Worm (Caenorhabditis elegans): ENCODE results near the gene F21C10.4.

The F21C10.4 gene

ce11 chrV:9088758-9089157, 37.7 kb upstream of the F21C10.4 start:
- TF ChIP-seq unc-120 (tag; optimal IDR thresholded peaks at IDR 0.05; ENCODE audit: poor library complexity, severe bottlenecking) (no peak), mls-2 (tag; optimal IDR thresholded peaks at IDR 0.05) (peak; percentile 63)

- TF ChIP-seq unc-120 (tag; optimal IDR thresholded peaks at IDR 0.05; ENCODE audit: poor library complexity, severe bottlenecking) (no peak), zip-8 (tag; optimal IDR thresholded peaks at IDR 0.05) (no peak), lin-32 (GFP tag; optimal IDR thresholded peaks at IDR 0.05) (no peak), unc-39 (tag; optimal IDR thresholded peaks at IDR 0.05) (no peak), nhr-76 (tag; optimal IDR thresholded peaks at IDR 0.05) (no peak), mab-5 (tag; optimal IDR thresholded peaks at IDR 0.05) (no peak), cnd-1 (tag; optimal IDR thresholded peaks at IDR 0.05) (no peak), ceh-83 (GFP tag; optimal IDR thresholded peaks at IDR 0.05) (no peak), ceh-39 (tag; optimal IDR thresholded peaks at IDR 0.05) (no peak), ces-1 (GFP tag; optimal IDR thresholded peaks at IDR 0.05) (no peak), nhr-2 (tag; optimal IDR thresholded peaks at IDR 0.05) (no peak), mls-2 (tag; optimal IDR thresholded peaks at IDR 0.05) (no peak), lin-13 (tag; optimal IDR thresholded peaks at IDR 0.05) (no peak), nhr-12 (tag; optimal IDR thresholded peaks at IDR 0.05) (no peak), nhr-237 (tag; optimal IDR thresholded peaks at IDR 0.05) (no peak), drap-1 (GFP tag; optimal IDR thresholded peaks at IDR 0.05) (no peak), ham-2 (GFP tag; optimal IDR thresholded peaks at IDR 0.05) (no peak), bed-3 (GFP tag; optimal IDR thresholded peaks at IDR 0.05) (no peak), snpc-4 (tag; optimal IDR thresholded peaks at IDR 0.05) (no peak), M03D4.4 (tag; optimal IDR thresholded peaks at IDR 0.05) (no peak)
These were observed 34.2 kb upstream of the F21C10.4 start, which contains the start of gene T27E4.1 for ce11 chrV:9092209-9092608. Gene T27E4.1 (plus strand): TSS chrV:9092345.

DNA sequence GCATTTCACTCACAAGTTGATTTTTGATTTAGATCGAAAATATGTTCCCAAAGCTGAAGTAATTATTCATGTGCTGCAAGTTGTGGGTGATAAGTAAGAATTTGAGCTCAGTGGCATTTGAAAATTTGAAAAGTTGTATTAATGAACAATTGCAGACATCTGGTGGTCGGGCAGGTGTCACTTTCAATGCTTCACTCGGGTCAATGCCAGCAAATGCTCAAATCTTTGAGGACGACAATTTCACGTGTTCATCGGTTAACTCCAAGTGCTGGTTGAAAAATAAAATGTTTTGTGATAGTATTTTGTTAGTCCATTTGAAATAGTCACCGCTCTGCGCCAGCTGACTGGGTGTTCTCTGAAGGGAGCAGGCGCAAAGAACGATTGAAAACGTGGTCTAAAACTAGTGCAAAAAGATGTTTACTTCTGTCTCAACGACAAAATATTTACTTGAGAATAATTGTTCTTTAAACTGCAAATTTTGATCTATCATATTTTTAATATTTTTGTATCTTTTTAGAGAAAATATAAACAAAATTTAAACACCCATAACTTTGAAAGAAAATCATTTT, 32.3 kb upstream of the F21C10.4 start:
- TF ChIP-seq blmp-1 (tag; optimal IDR thresholded peaks at IDR 0.05) (no peak), hlh-1 (tag; optimal IDR thresholded peaks at IDR 0.05) (peak; percentile 69)

DNA sequence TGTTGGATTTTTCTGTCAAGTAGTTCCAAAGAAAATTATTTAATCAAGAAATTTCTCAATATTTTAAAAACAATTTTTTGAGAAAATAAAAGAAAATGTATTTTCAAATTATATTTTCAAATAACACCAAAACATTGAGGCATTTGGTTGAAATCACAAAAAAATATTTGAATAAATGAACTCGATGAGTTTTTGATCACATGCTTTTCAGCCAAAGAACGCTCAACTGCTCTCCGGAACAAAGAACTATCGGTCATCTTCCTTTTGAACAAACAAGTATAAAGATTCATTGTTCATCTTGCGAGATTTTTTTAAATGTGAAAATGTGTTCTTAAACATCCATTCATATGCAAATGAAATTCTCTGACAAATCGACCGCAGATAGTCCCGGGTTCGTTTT, 31.4 kb upstream of the F21C10.4 start:
- TF ChIP-seq ceh-83 (GFP tag; optimal IDR thresholded peaks at IDR 0.05) (no peak), ztf-11 (tag; optimal IDR thresholded peaks at IDR 0.05) (no peak), mep-1 (tag; optimal IDR thresholded peaks at IDR 0.05) (no peak), mab-5 (tag; optimal IDR thresholded peaks at IDR 0.05) (no peak), lin-32 (GFP tag; optimal IDR thresholded peaks at IDR 0.05) (no peak), lin-13 (tag; optimal IDR thresholded peaks at IDR 0.05) (no peak), blmp-1 (tag; optimal IDR thresholded peaks at IDR 0.05) (no peak), ceh-43 (GFP tag; optimal IDR thresholded peaks at IDR 0.05) (no peak), snpc-4 (tag; optimal IDR thresholded peaks at IDR 0.05) (no peak), nhr-76 (tag; optimal IDR thresholded peaks at IDR 0.05) (no peak), ham-2 (GFP tag; optimal IDR thresholded peaks at IDR 0.05) (no peak), ceh-39 (tag; optimal IDR thresholded peaks at IDR 0.05) (no peak)

DNA sequence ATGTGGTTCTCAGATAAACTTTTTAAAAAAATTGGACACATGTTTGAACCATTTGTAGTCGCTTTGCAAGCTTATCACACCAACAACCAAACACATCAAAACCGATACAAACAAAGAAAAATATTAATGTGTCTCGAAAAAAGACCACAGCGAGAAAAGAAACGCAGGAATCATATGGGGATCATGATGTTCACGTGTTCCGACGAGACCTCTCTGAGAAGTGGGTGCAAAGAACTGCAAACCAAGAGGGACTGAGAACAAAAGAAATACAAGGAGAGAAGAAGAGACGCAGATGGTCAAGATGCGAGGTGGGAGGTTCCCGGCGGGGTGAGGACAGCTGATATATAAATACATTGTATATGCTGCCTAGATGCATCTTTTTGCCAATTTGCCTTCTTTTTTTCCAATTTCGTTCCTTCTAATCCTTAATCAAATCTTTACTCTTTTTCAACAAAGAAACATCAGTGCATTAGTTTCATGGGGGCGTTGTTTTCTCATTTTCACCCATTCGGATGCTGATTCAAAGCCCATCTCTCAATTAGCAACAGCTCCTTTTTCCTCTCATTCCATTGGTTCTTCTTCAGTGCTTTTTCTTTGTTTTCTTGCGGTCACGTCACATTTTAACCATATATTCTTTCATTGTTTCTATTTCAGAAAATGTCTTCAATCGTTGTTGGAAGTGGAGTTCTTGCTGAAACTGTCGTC, 30.7 kb upstream of the F21C10.4 start, which contains the start of gene F21C10.10:
Gene F21C10.10, plus strand, starts transcription at position 655 of the 705 bp plus-strand sequence.
- TF ChIP-seq ces-1 (GFP tag; optimal IDR thresholded peaks at IDR 0.05) (peak; percentile 64), unc-120 (tag; optimal IDR thresholded peaks at IDR 0.05; ENCODE audit: poor library complexity, severe bottlenecking) (peak; percentile 74), lin-32 (GFP tag; optimal IDR thresholded peaks at IDR 0.05) (no peak), tbx-8 (GFP tag; optimal IDR thresholded peaks at IDR 0.05) (no peak), ham-2 (GFP tag; optimal IDR thresholded peaks at IDR 0.05) (no peak), lsy-2 (tag; optimal IDR thresholded peaks at IDR 0.05) (peak; percentile 28), unc-39 (tag; optimal IDR thresholded peaks at IDR 0.05) (no peak), zip-8 (tag; optimal IDR thresholded peaks at IDR 0.05) (no peak), pha-4 (tag; optimal IDR thresholded peaks at IDR 0.05) (peak; percentile 61), elt-3 (tag; optimal IDR thresholded peaks at IDR 0.05) (no peak), cnd-1 (tag; optimal IDR thresholded peaks at IDR 0.05) (peak; percentile 6), drap-1 (GFP tag; optimal IDR thresholded peaks at IDR 0.05) (peak; percentile 29), elt-1 (tag; optimal IDR thresholded peaks at IDR 0.05; ENCODE audit: borderline replicate concordance, insufficient read depth) (peak; percentile 49), ztf-11 (tag; optimal IDR thresholded peaks at IDR 0.05) (no peak), hlh-1 (tag; optimal IDR thresholded peaks at IDR 0.05) (peak; percentile 88), nhr-28 (tag; optimal IDR thresholded peaks at IDR 0.05) (no peak), nhr-237 (tag; optimal IDR thresholded peaks at IDR 0.05) (peak; percentile 6), nhr-2 (tag; optimal IDR thresholded peaks at IDR 0.05) (peak; percentile 72), blmp-1 (tag; optimal IDR thresholded peaks at IDR 0.05) (no peak), snpc-4 (tag; optimal IDR thresholded peaks at IDR 0.05) (no peak), nhr-12 (tag; optimal IDR thresholded peaks at IDR 0.05) (no peak), sem-2 (GFP tag; optimal IDR thresholded peaks at IDR 0.05) (no peak), mls-2 (tag; optimal IDR thresholded peaks at IDR 0.05) (no peak), unc-62 (GFP tag; optimal IDR thresholded peaks at IDR 0.05) (peak; percentile 87), mab-5 (tag; optimal IDR thresholded peaks at IDR 0.05) (no peak), mep-1 (tag; optimal IDR thresholded peaks at IDR 0.05) (peak; percentile 62), lin-13 (tag; optimal IDR thresholded peaks at IDR 0.05) (no peak), bed-3 (GFP tag; optimal IDR thresholded peaks at IDR 0.05) (no peak), ceh-43 (GFP tag; optimal IDR thresholded peaks at IDR 0.05) (no peak), ceh-83 (GFP tag; optimal IDR thresholded peaks at IDR 0.05) (no peak), M03D4.4 (tag; optimal IDR thresholded peaks at IDR 0.05) (no peak), flh-1 (GFP tag; optimal IDR thresholded peaks at IDR 0.05) (no peak), sptf-1 (tag; optimal IDR thresholded peaks at IDR 0.05) (no peak), ceh-39 (tag; optimal IDR thresholded peaks at IDR 0.05) (peak; percentile 59), nhr-76 (tag; optimal IDR thresholded peaks at IDR 0.05) (no peak)
